Worm (Caenorhabditis elegans) whole organism, L3 larva: ENCODE results near the gene pals-27.

Experiments used
- R02D3.7 ChIP-seq: fragments of 150-350 bp; optimal IDR thresholded peaks from 2 replicates; lab custom pipeline; 2014; ENCODE audit warnings: missing biosample characterization, missing genetic modification characterization
- elt-1 ChIP-seq: fragments of 150-350 bp; optimal IDR thresholded peaks from 2 replicates; lab custom pipeline; 2014; ENCODE audit warnings: missing biosample characterization, missing genetic modification characterization
- jun-1 ChIP-seq: fragments of 150-350 bp; optimal IDR thresholded peaks from 2 replicates; lab custom pipeline; 2014; ENCODE audit warnings: missing biosample characterization, missing genetic modification reagents, missing genetic modification characterization
- lin-15B ChIP-seq: fragments of 150-350 bp; optimal IDR thresholded peaks from 2 replicates; lab custom pipeline; 2014; ENCODE audit warnings: missing biosample characterization, missing genetic modification characterization
- nfya-1 ChIP-seq: sonication (generic microtip); optimal IDR thresholded peaks from 2 replicates; lab custom pipeline; 2017; ENCODE audit warnings: missing genetic modification characterization, mild to moderate bottlenecking, missing compliant biosample characterization, antibody characterized with exemption, moderate library complexity; ENCODE audit not compliant: insufficient read depth
- snpc-4 ChIP-seq: fragments of 150-350 bp; optimal IDR thresholded peaks from 2 replicates; lab custom pipeline; 2014; ENCODE audit warnings: missing biosample characterization, missing genetic modification characterization
- zag-1 ChIP-seq: fragments of 150-350 bp; optimal IDR thresholded peaks from 2 replicates; lab custom pipeline; 2014; ENCODE audit warnings: missing biosample characterization, missing genetic modification characterization

- no peak for TF ChIP-seq snpc-4
- TF ChIP-seq nfya-1 (tag; lab: Kevin White, UChicago): no peak
- TF ChIP-seq R02D3.7 (tag; lab: Kevin White, UChicago): no peak
- no peak for TF ChIP-seq lin-15B (tag; lab: Kevin White, UChicago)
- no peak for TF ChIP-seq jun-1 (tag; lab: Kevin White, UChicago)
- TF ChIP-seq zag-1 (tag; lab: Kevin White, UChicago): no peak
- TF ChIP-seq elt-1: no peak
Measured at ce11 chrIII:4405986-4406385, 24.5 kb downstream of the pals-27 start, which contains the start of gene rnp-4.
